Fruit fly (Drosophila melanogaster): Measurements from ENCODE around the gene CG42233.

CG42233 gene

dm6 chr3R:31771790-31772576 is 33.1 kb downstream of the CG42233 start, which contains the start of the genes betaGlu and sip3 (continued):
- no peak for TF ChIP-seq CG10979 (tag; optimal IDR thresholded peaks at IDR 0.05)
- no peak for TF ChIP-seq CTCF (GFP tag; optimal IDR thresholded peaks at IDR 0.05)
- TF ChIP-seq odd (GFP tag; optimal IDR thresholded peaks at IDR 0.05), result no peak
- no peak for TF ChIP-seq CG7928 (GFP tag; optimal IDR thresholded peaks at IDR 0.05)
- TF ChIP-seq CG14965 (GFP tag; optimal IDR thresholded peaks at IDR 0.05; ENCODE audit: borderline replicate concordance), result no peak
- peak; percentile 52 for TF ChIP-seq CG2712 (tag; optimal IDR thresholded peaks at IDR 0.05)
- TF ChIP-seq Xbp1 (GFP tag; optimal IDR thresholded peaks at IDR 0.05), result peak; percentile 52
- no peak for TF ChIP-seq dysf (GFP tag; IDR thresholded peaks at IDR 0.05)
- no peak for TF ChIP-seq az2 (GFP tag; optimal IDR thresholded peaks at IDR 0.05)
- no peak for TF ChIP-seq CG10543 (GFP tag; optimal IDR thresholded peaks at IDR 0.05)
- TF ChIP-seq Ada2b (GFP tag; IDR thresholded peaks at IDR 0.05), result no peak
- TF ChIP-seq fu2 (GFP tag; optimal IDR thresholded peaks at IDR 0.05), result no peak
- no peak for TF ChIP-seq Eip74EF (GFP tag; optimal IDR thresholded peaks at IDR 0.05)
- TF ChIP-seq pros (GFP tag; optimal IDR thresholded peaks at IDR 0.05), result no peak
- TF ChIP-seq CG6854 (GFP tag; optimal IDR thresholded peaks at IDR 0.05), result no peak
- no peak for TF ChIP-seq run (tag; optimal IDR thresholded peaks at IDR 0.05)
- no peak for TF ChIP-seq Dip2 (GFP tag; IDR thresholded peaks at IDR 0.05)
- TF ChIP-seq rib (GFP tag; IDR thresholded peaks at IDR 0.05), result no peak
- peak; percentile 96 for TF ChIP-seq CG17385 (GFP tag; optimal IDR thresholded peaks at IDR 0.05)
- no peak for TF ChIP-seq Doc2 (GFP tag; IDR thresholded peaks at IDR 0.05)
- peak; percentile 32 for TF ChIP-seq MBD-R2 (GFP tag; IDR thresholded peaks at IDR 0.05)
- TF ChIP-seq Gsc (GFP tag; IDR thresholded peaks at IDR 0.05), result no peak
- no peak for TF ChIP-seq crol (GFP tag; IDR thresholded peaks at IDR 0.05)
- TF ChIP-seq CG7987 (GFP tag; optimal IDR thresholded peaks at IDR 0.05), result no peak
- no peak for TF ChIP-seq tx (GFP tag; optimal IDR thresholded peaks at IDR 0.05)
- TF ChIP-seq bigmax (GFP tag; optimal IDR thresholded peaks at IDR 0.05), result no peak
- no peak for TF ChIP-seq trh (GFP tag; optimal IDR thresholded peaks at IDR 0.05)
- TF ChIP-seq NFAT (GFP tag; IDR thresholded peaks at IDR 0.05), result no peak
- peak; percentile 62 for TF ChIP-seq CG2129 (GFP tag; IDR thresholded peaks at IDR 0.05; ENCODE audit: partially characterized antibody)
- no peak for TF ChIP-seq C15 (GFP tag; IDR thresholded peaks at IDR 0.05)
- no peak for TF ChIP-seq CG17328 (GFP tag; IDR thresholded peaks at IDR 0.05)
- TF ChIP-seq Spps (tag; optimal IDR thresholded peaks at IDR 0.05), result no peak
- no peak for TF ChIP-seq CG1792 (GFP tag; optimal IDR thresholded peaks at IDR 0.05)
- no peak for TF ChIP-seq CG32767 (GFP tag; IDR thresholded peaks at IDR 0.05)
- TF ChIP-seq Sin3A (optimal IDR thresholded peaks at IDR 0.05), result peak; percentile 27
- no peak for TF ChIP-seq fd3F (GFP tag; optimal IDR thresholded peaks at IDR 0.05)
- peak; percentile 49 for TF ChIP-seq stwl (tag; optimal IDR thresholded peaks at IDR 0.05)
- TF ChIP-seq chn (GFP tag; optimal IDR thresholded peaks at IDR 0.05), result peak; percentile 13
- TF ChIP-seq CG6791 (GFP tag; IDR thresholded peaks at IDR 0.05; ENCODE audit: partially characterized antibody), result peak; percentile 90
- no peak for TF ChIP-seq Poxn (GFP tag; IDR thresholded peaks at IDR 0.05)
- no peak for TF ChIP-seq insv (GFP tag; optimal IDR thresholded peaks at IDR 0.05)
- peak; percentile 37 for TF ChIP-seq CG10267 (tag; optimal IDR thresholded peaks at IDR 0.05)
- no peak for TF ChIP-seq sima (GFP tag; optimal IDR thresholded peaks at IDR 0.05)
- no peak for TF ChIP-seq CG11723 (GFP tag; optimal IDR thresholded peaks at IDR 0.05)
- no peak for TF ChIP-seq Elba2 (GFP tag; optimal IDR thresholded peaks at IDR 0.05)
- peak; percentile 36 for TF ChIP-seq CG17829 (tag; optimal IDR thresholded peaks at IDR 0.05)
- TF ChIP-seq cad (GFP tag; optimal IDR thresholded peaks at IDR 0.05), result no peak
- no peak for TF ChIP-seq croc (GFP tag; conservative IDR thresholded peaks at IDR 0.05)
- TF ChIP-seq gfzf (GFP tag; optimal IDR thresholded peaks at IDR 0.05), result peak; percentile 66
- no peak for TF ChIP-seq klu (GFP tag; IDR thresholded peaks at IDR 0.05)
- TF ChIP-seq ind (GFP tag; optimal IDR thresholded peaks at IDR 0.05), result no peak

Data from whole organism, embryonic.